Worm (Caenorhabditis elegans) whole organism, mixed stage, embryonic: ENCODE data around the gene pmpl-1.

Experiments used
- bed-3 ChIP-seq: fragments of 200-800 bp; sonication (Bioruptor generic); optimal IDR thresholded peaks from 3 replicates; lab custom pipeline; 2018; ENCODE audit warnings: mild to moderate bottlenecking, missing genetic modification characterization, moderate library complexity, missing compliant biosample characterization
- blmp-1 ChIP-seq: fragments of 150-350 bp; optimal IDR thresholded peaks from 2 replicates; lab custom pipeline; 2014; ENCODE audit warnings: missing biosample characterization, missing genetic modification characterization
- ceh-39 ChIP-seq: fragments of 150-350 bp; optimal IDR thresholded peaks from 2 replicates; lab custom pipeline; 2014; ENCODE audit warnings: missing biosample characterization, missing genetic modification characterization
- ceh-43 ChIP-seq: fragments of 200-800 bp; sonication (Bioruptor generic); optimal IDR thresholded peaks from 2 replicates; lab custom pipeline; 2018; ENCODE audit warnings: mild to moderate bottlenecking, missing genetic modification characterization, moderate library complexity, missing compliant biosample characterization
- cnd-1 ChIP-seq: fragments of 200-800 bp; sonication (Bioruptor generic); optimal IDR thresholded peaks from 2 replicates; lab custom pipeline; 2018; ENCODE audit warnings: mild to moderate bottlenecking, missing genetic modification characterization, missing compliant biosample characterization
- drap-1 ChIP-seq: fragments of 200-800 bp; sonication (Bioruptor generic); optimal IDR thresholded peaks from 3 replicates; lab custom pipeline; 2018; ENCODE audit warnings: mild to moderate bottlenecking, missing genetic modification characterization, missing compliant biosample characterization
- elt-3 ChIP-seq: fragments of 150-350 bp; optimal IDR thresholded peaks from 2 replicates; lab custom pipeline; 2014; ENCODE audit warnings: missing biosample characterization, missing genetic modification characterization
- flh-1 ChIP-seq: fragments of 200-800 bp; sonication (Bioruptor generic); optimal IDR thresholded peaks from 2 replicates; lab custom pipeline; 2018; ENCODE audit warnings: mild to moderate bottlenecking, missing genetic modification characterization, moderate library complexity, missing compliant biosample characterization
- ham-2 ChIP-seq: fragments of 200-800 bp; sonication (Bioruptor generic); optimal IDR thresholded peaks from 2 replicates; lab custom pipeline; 2018; ENCODE audit warnings: mild to moderate bottlenecking, missing genetic modification characterization, missing compliant biosample characterization
- hlh-1 ChIP-seq: fragments of 150-350 bp; optimal IDR thresholded peaks from 2 replicates; lab custom pipeline; 2014; ENCODE audit warnings: missing biosample characterization, missing genetic modification reagents, missing genetic modification characterization
- lin-13 ChIP-seq: fragments of 150-350 bp; optimal IDR thresholded peaks from 2 replicates; lab custom pipeline; 2014; ENCODE audit warnings: missing biosample characterization, missing genetic modification characterization
- lin-32 ChIP-seq: fragments of 200-800 bp; sonication (Bioruptor generic); optimal IDR thresholded peaks from 2 replicates; lab custom pipeline; 2018; ENCODE audit warnings: mild to moderate bottlenecking, missing genetic modification characterization, missing compliant biosample characterization
- mep-1 ChIP-seq: fragments of 150-350 bp; optimal IDR thresholded peaks from 2 replicates; lab custom pipeline; 2017; ENCODE audit warnings: missing biosample characterization, missing genetic modification reagents, missing genetic modification characterization, inconsistent platforms
- mls-2 ChIP-seq: sonication (generic microtip); optimal IDR thresholded peaks from 2 replicates; lab custom pipeline; 2016; ENCODE audit warnings: mild to moderate bottlenecking, missing genetic modification characterization, moderate library complexity, missing compliant biosample characterization
- nhr-12 ChIP-seq: fragments of 150-350 bp; optimal IDR thresholded peaks from 2 replicates; lab custom pipeline; 2014; ENCODE audit warnings: missing biosample characterization, missing genetic modification characterization
- nhr-237 ChIP-seq: fragments of 150-350 bp; optimal IDR thresholded peaks from 2 replicates; lab custom pipeline; 2014; ENCODE audit warnings: missing biosample characterization, missing genetic modification characterization
- nhr-28 ChIP-seq: fragments of 150-350 bp; optimal IDR thresholded peaks from 2 replicates; lab custom pipeline; 2014; ENCODE audit warnings: missing biosample characterization, missing genetic modification characterization
- nhr-76 ChIP-seq: sonication (generic microtip); optimal IDR thresholded peaks from 2 replicates; lab custom pipeline; 2017; ENCODE audit warnings: missing biosample characterization, missing genetic modification characterization
- pha-4 ChIP-seq: fragments of 150-350 bp; optimal IDR thresholded peaks from 2 replicates; lab custom pipeline; 2018; ENCODE audit warnings: missing biosample characterization, missing genetic modification reagents, missing genetic modification characterization
- sem-2 ChIP-seq: fragments of 200-800 bp; sonication (Bioruptor generic); optimal IDR thresholded peaks from 2 replicates; lab custom pipeline; 2018; ENCODE audit warnings: mild to moderate bottlenecking, missing genetic modification characterization, missing compliant biosample characterization
- snpc-4 ChIP-seq: fragments of 150-350 bp; optimal IDR thresholded peaks from 2 replicates; lab custom pipeline; 2014; ENCODE audit warnings: missing biosample characterization, missing genetic modification characterization
- sptf-1 ChIP-seq: sonication (generic microtip); optimal IDR thresholded peaks from 2 replicates; lab custom pipeline; 2017; ENCODE audit warnings: mild to moderate bottlenecking, missing genetic modification characterization, moderate library complexity, missing compliant biosample characterization
- tbx-8 ChIP-seq: fragments of 200-800 bp; sonication (Bioruptor generic); optimal IDR thresholded peaks from 2 replicates; lab custom pipeline; 2018; ENCODE audit warnings: mild to moderate bottlenecking, missing genetic modification characterization, moderate library complexity, missing compliant biosample characterization
- unc-39 ChIP-seq: fragments of 150-350 bp; optimal IDR thresholded peaks from 2 replicates; lab custom pipeline; 2014; ENCODE audit warnings: missing biosample characterization, missing genetic modification characterization
- unc-62 ChIP-seq: fragments of 150-350 bp; optimal IDR thresholded peaks from 2 replicates; lab custom pipeline; 2014; ENCODE audit warnings: missing biosample characterization, missing genetic modification reagents, missing genetic modification characterization
- zip-8 ChIP-seq: fragments of 150-350 bp; optimal IDR thresholded peaks from 2 replicates; lab custom pipeline; 2014; ENCODE audit warnings: missing biosample characterization, missing genetic modification characterization
- ztf-11 ChIP-seq: fragments of 150-350 bp; optimal IDR thresholded peaks from 2 replicates; lab custom pipeline; 2014; ENCODE audit warnings: missing biosample characterization, missing genetic modification characterization

Gene pmpl-1

ce11 chrX:3785111-3785808 lies 2.6 kb upstream of the pmpl-1 start:
- TF ChIP-seq hlh-1 (tag; lab: Kevin White, UChicago): peak; percentile 4
- TF ChIP-seq nhr-12 (tag; lab: Kevin White, UChicago): no peak
- TF ChIP-seq, all 35 proteins: peak for 1

- TF ChIP-seq ham-2 (GFP tag; lab: Kevin White, UChicago) (no peak), nhr-237 (tag; lab: Kevin White, UChicago) (peak; percentile 13), nhr-28 (tag; lab: Kevin White, UChicago) (no peak), ztf-11 (tag; lab: Kevin White, UChicago) (no peak)
Observed at ce11 chrX:3788483-3788882, 657 bp downstream of the pmpl-1 start.

- TF ChIP-seq mep-1 (tag; lab: Kevin White, UChicago) (no peak), lin-32 (GFP tag; lab: Kevin White, UChicago) (no peak)
- TF ChIP-seq, all 35 proteins: peak for 0
Observed at ce11 chrX:3791098-3791497, 3.3 kb downstream of the pmpl-1 start.

- TF ChIP-seq flh-1 (GFP tag; lab: Kevin White, UChicago) (no peak), sptf-1 (tag; lab: Kevin White, UChicago) (no peak), tbx-8 (no peak), ceh-39 (tag; lab: Kevin White, UChicago) (no peak), elt-3 (tag; lab: Kevin White, UChicago) (no peak), nhr-12 (tag; lab: Kevin White, UChicago) (no peak), mls-2 (tag; lab: Kevin White, UChicago) (no peak)
Observed at ce11 chrX:3792715-3793114, 4.9 kb downstream of the pmpl-1 start, which contains the start of gene idpp-5. Gene idpp-5 (minus strand): TSS chrX:3792815.

- no peak for TF ChIP-seq ztf-11 (tag; lab: Kevin White, UChicago)
- no peak for TF ChIP-seq cnd-1
- no peak for TF ChIP-seq nhr-237 (tag; lab: Kevin White, UChicago)
- no peak for TF ChIP-seq hlh-1 (tag; lab: Kevin White, UChicago)
- no peak for TF ChIP-seq tbx-8
- TF ChIP-seq mep-1 (tag; lab: Kevin White, UChicago): no peak
- no peak for TF ChIP-seq sem-2
- no peak for TF ChIP-seq ceh-43
- no peak for TF ChIP-seq lin-32 (GFP tag; lab: Kevin White, UChicago)
- no peak for TF ChIP-seq snpc-4 (tag; lab: Kevin White, UChicago)
- no peak for TF ChIP-seq zip-8 (tag; lab: Kevin White, UChicago)
- no peak for TF ChIP-seq unc-62 (GFP tag; lab: Kevin White, UChicago)
- TF ChIP-seq mls-2 (tag; lab: Kevin White, UChicago): no peak
- no peak for TF ChIP-seq bed-3
- no peak for TF ChIP-seq nhr-76
- TF ChIP-seq pha-4: no peak
Observed at ce11 chrX:3793389-3793788, 5.6 kb downstream of the pmpl-1 start.

ce11 chrX:3794161-3794560 lies 6.3 kb downstream of the pmpl-1 start:
- TF ChIP-seq snpc-4 (tag; lab: Kevin White, UChicago) (no peak), nhr-28 (tag; lab: Kevin White, UChicago) (no peak), drap-1 (no peak), cnd-1 (no peak), sptf-1 (tag; lab: Kevin White, UChicago) (no peak), lin-13 (tag; lab: Kevin White, UChicago) (no peak), mep-1 (tag; lab: Kevin White, UChicago) (no peak), ham-2 (GFP tag; lab: Kevin White, UChicago) (no peak), ceh-39 (tag; lab: Kevin White, UChicago) (no peak)
- TF ChIP-seq, all 35 proteins: peak for 0

- TF ChIP-seq unc-39: no peak
- TF ChIP-seq snpc-4 (tag; lab: Kevin White, UChicago): no peak
- TF ChIP-seq cnd-1: no peak
- TF ChIP-seq blmp-1: no peak
- no peak for TF ChIP-seq mep-1 (tag; lab: Kevin White, UChicago)
- TF ChIP-seq ceh-39 (tag; lab: Kevin White, UChicago): no peak
- no peak for TF ChIP-seq nhr-76
- TF ChIP-seq flh-1 (GFP tag; lab: Kevin White, UChicago): no peak
- no peak for TF ChIP-seq tbx-8
- TF ChIP-seq, all 35 proteins: peak for 0
Observed at ce11 chrX:3795642-3796041, 7.8 kb downstream of the pmpl-1 start, which contains the start of gene F35A5.5. Gene F35A5.5 (minus strand): TSS chrX:3795742.
